Fruit fly (Drosophila melanogaster) whole organism, prepupa: ENCODE measurements around the gene CG4213.

Experiments used
- CG11294 ChIP-seq: fragments of 200-800 bp; sonication (Bioruptor generic); IDR thresholded peaks from 2 replicates; pipeline ENCODE4 v1.3.6; 2022; ENCODE audit warnings: missing biosample characterization, missing genetic modification characterization
- CG11902 ChIP-seq: fragments of 200-800 bp; sonication (Bioruptor generic); optimal IDR thresholded peaks from 3 replicates; lab custom pipeline; 2016; ENCODE audit warnings: missing biosample characterization, missing genetic modification characterization
- CG15336 ChIP-seq: fragments of 200-800 bp; sonication (Bioruptor generic); IDR thresholded peaks from 2 replicates; pipeline ENCODE4 v1.3.6; 2022; ENCODE audit warnings: missing biosample characterization, missing genetic modification characterization
- CG1621 ChIP-seq: fragments of 200-800 bp; sonication (Bioruptor generic); optimal IDR thresholded peaks from 3 replicates; lab custom pipeline; 2018; ENCODE audit warnings: missing biosample characterization, mild to moderate bottlenecking, missing genetic modification characterization
- CG31627 ChIP-seq: fragments of 200-800 bp; sonication (Bioruptor generic); optimal IDR thresholded peaks from 3 replicates; lab custom pipeline; 2016; ENCODE audit warnings: missing biosample characterization, missing genetic modification characterization
- CG34406 ChIP-seq: fragments of 200-800 bp; sonication (Bioruptor generic); optimal IDR thresholded peaks from 3 replicates; lab custom pipeline; 2016; ENCODE audit warnings: missing biosample characterization, missing genetic modification characterization
- CG4318 ChIP-seq: fragments of 200-800 bp; sonication (Bioruptor generic); optimal IDR thresholded peaks from 3 replicates; lab custom pipeline; 2017; ENCODE audit warnings: missing biosample characterization, mild to moderate bottlenecking, missing genetic modification characterization
- CG6163 ChIP-seq: fragments of 200-800 bp; sonication (Bioruptor generic); IDR thresholded peaks from 3 replicates; pipeline ENCODE4 v1.3.6; 2022; ENCODE audit warnings: missing biosample characterization, missing genetic modification characterization
- CG6792 ChIP-seq: fragments of 200-800 bp; sonication (Bioruptor generic); optimal IDR thresholded peaks from 3 replicates; lab custom pipeline; 2016; ENCODE audit warnings: missing biosample characterization, missing genetic modification characterization
- CG6808 ChIP-seq: fragments of 200-800 bp; sonication (Bioruptor generic); optimal IDR thresholded peaks from 3 replicates; lab custom pipeline; 2017; ENCODE audit warnings: missing biosample characterization, missing genetic modification characterization, mild to moderate bottlenecking, moderate library complexity, missing genetic modification reagents
- CG6854 ChIP-seq: fragments of 200-800 bp; sonication (Bioruptor generic); optimal IDR thresholded peaks from 2 replicates; lab custom pipeline; 2017; ENCODE audit warnings: missing biosample characterization, mild to moderate bottlenecking, missing genetic modification characterization
- CG7368 ChIP-seq: fragments of 200-800 bp; sonication (Bioruptor generic); optimal IDR thresholded peaks from 3 replicates; lab custom pipeline; 2016; ENCODE audit warnings: missing biosample characterization, missing genetic modification characterization
- CG8632 ChIP-seq: fragments of 200-800 bp; sonication (Bioruptor generic); optimal IDR thresholded peaks from 3 replicates; lab custom pipeline; 2016; ENCODE audit warnings: missing biosample characterization, missing genetic modification characterization
- Eip78C ChIP-seq: fragments of 200-800 bp; sonication (Bioruptor generic); peaks from one replicate; lab custom pipeline; 2016; ENCODE audit warnings: missing biosample characterization, missing genetic modification characterization
- Eip93F ChIP-seq: fragments of 200-800 bp; sonication (Bioruptor generic); optimal IDR thresholded peaks from 2 replicates; lab custom pipeline; 2016; ENCODE audit warnings: missing biosample characterization, mild to moderate bottlenecking, missing genetic modification characterization
- Ets21C ChIP-seq: fragments of 200-800 bp; sonication (Bioruptor generic); optimal IDR thresholded peaks from 3 replicates; lab custom pipeline; 2016; ENCODE audit warnings: missing biosample characterization, missing genetic modification characterization
- Ets96B ChIP-seq: fragments of 200-800 bp; optimal IDR thresholded peaks from 2 replicates; lab custom pipeline; 2019; ENCODE audit warnings: missing biosample characterization, mild to moderate bottlenecking, missing genetic modification characterization, moderate library complexity
- Gug ChIP-seq: fragments of 200-800 bp; sonication (Bioruptor generic); IDR thresholded peaks from 2 replicates; pipeline ENCODE4 v1.3.6; 2022; ENCODE audit warnings: missing biosample characterization, missing genetic modification characterization
- Hr39 ChIP-seq: fragments of 200-800 bp; sonication (Bioruptor generic); optimal IDR thresholded peaks from 2 replicates; lab custom pipeline; 2016; ENCODE audit warnings: missing biosample characterization, missing genetic modification characterization
- Lpt ChIP-seq: fragments of 200-800 bp; sonication (Bioruptor generic); optimal IDR thresholded peaks from 3 replicates; lab custom pipeline; 2016; ENCODE audit warnings: missing biosample characterization, missing genetic modification characterization
- OdsH ChIP-seq: fragments of 200-800 bp; sonication (Bioruptor generic); optimal IDR thresholded peaks from 3 replicates; lab custom pipeline; 2016; ENCODE audit warnings: missing biosample characterization, missing genetic modification characterization
- Smox ChIP-seq: fragments of 200-800 bp; sonication (Bioruptor generic); optimal IDR thresholded peaks from 3 replicates; lab custom pipeline; 2016; ENCODE audit warnings: missing biosample characterization, missing genetic modification characterization
- Sox102F ChIP-seq: fragments of 200-800 bp; sonication (Bioruptor generic); optimal IDR thresholded peaks from 2 replicates; lab custom pipeline; 2016; ENCODE audit warnings: missing biosample characterization, mild to moderate bottlenecking, missing genetic modification characterization
- Sox14 ChIP-seq: fragments of 200-800 bp; sonication (Bioruptor generic); optimal IDR thresholded peaks from 3 replicates; lab custom pipeline; 2016; ENCODE audit warnings: missing biosample characterization, missing genetic modification characterization
- Sox15 ChIP-seq: fragments of 200-800 bp; sonication (Bioruptor generic); optimal IDR thresholded peaks from 3 replicates; lab custom pipeline; 2016; ENCODE audit warnings: missing biosample characterization, missing genetic modification characterization
- cyc ChIP-seq: fragments of 200-800 bp; sonication (Bioruptor generic); optimal IDR thresholded peaks from 3 replicates; lab custom pipeline; 2016; ENCODE audit warnings: missing biosample characterization, missing genetic modification characterization
- dac ChIP-seq: fragments of 200-800 bp; sonication (Bioruptor generic); optimal IDR thresholded peaks from 2 replicates; lab custom pipeline; 2017; ENCODE audit warnings: missing biosample characterization, mild to moderate bottlenecking, missing genetic modification characterization
- eg ChIP-seq: fragments of 200-800 bp; sonication (Bioruptor generic); IDR thresholded peaks from 3 replicates; pipeline ENCODE4 v1.3.6; 2022; ENCODE audit warnings: missing biosample characterization, missing genetic modification characterization
- fd59A ChIP-seq: fragments of 200-800 bp; sonication (Bioruptor generic); optimal IDR thresholded peaks from 2 replicates; lab custom pipeline; 2017; ENCODE audit warnings: missing biosample characterization, mild to moderate bottlenecking, missing genetic modification characterization, missing genetic modification reagents
- fkh ChIP-seq: fragments of 200-800 bp; sonication (Bioruptor generic); optimal IDR thresholded peaks from 3 replicates; lab custom pipeline; 2017; ENCODE audit warnings: missing biosample characterization, mild to moderate bottlenecking, missing genetic modification characterization, moderate library complexity
- lz ChIP-seq: fragments of 200-800 bp; sonication (Bioruptor generic); optimal IDR thresholded peaks from 3 replicates; lab custom pipeline; 2016; ENCODE audit warnings: missing biosample characterization, missing genetic modification characterization
- net ChIP-seq: fragments of 200-800 bp; sonication (Bioruptor generic); optimal IDR thresholded peaks from 3 replicates; lab custom pipeline; 2016; ENCODE audit warnings: missing biosample characterization, missing genetic modification characterization
- pdm3 ChIP-seq: fragments of 200-800 bp; sonication (Bioruptor generic); optimal IDR thresholded peaks from 3 replicates; lab custom pipeline; 2016; ENCODE audit warnings: missing biosample characterization, missing genetic modification characterization
- svp ChIP-seq: fragments of 200-800 bp; sonication (Bioruptor generic); peaks from one replicate; lab custom pipeline; 2016; ENCODE audit warnings: missing biosample characterization, missing genetic modification characterization
- topi ChIP-seq: fragments of 200-800 bp; sonication (Bioruptor generic); optimal IDR thresholded peaks from 3 replicates; lab custom pipeline; 2016; ENCODE audit warnings: missing biosample characterization, missing genetic modification characterization
- vri ChIP-seq: fragments of 200-800 bp; sonication (Bioruptor generic); optimal IDR thresholded peaks from 3 replicates; lab custom pipeline; 2016; ENCODE audit warnings: missing biosample characterization, mild to moderate bottlenecking, missing genetic modification characterization

Gene CG4213

DNA sequence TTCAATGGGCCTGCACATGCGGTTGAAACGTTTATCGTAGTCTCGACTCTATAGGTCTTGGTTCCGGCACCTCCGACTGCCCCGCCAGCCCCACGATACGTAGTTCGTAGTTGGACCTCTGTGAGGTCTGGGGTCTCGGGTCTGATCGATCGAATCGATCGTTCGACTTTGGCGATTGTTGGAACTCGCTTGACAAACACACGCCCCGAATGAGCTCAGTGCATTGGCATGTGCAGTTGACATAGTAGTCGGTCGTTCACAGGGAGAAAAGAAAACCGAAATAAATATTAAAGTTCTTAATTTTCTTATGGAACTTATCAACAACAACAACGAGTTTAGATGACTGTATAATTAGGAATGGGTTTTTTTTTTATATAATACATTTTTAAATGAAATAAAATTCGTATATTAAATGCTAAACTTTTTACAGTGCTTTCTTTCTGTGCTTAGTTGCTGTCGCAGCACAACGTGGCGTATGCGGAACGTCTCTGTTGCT is 33.4 kb upstream of the CG4213 start (continued):
- TF ChIP-seq Eip93F (GFP tag; lab: Kevin White, UChicago) (no peak), CG8632 (peak; percentile 34), fkh (GFP tag; lab: Kevin White, UChicago) (no peak), Hr39 (GFP tag; lab: Kevin White, UChicago) (no peak), Ets21C (GFP tag; lab: Kevin White, UChicago) (no peak), Smox (no peak), CG34406 (GFP tag; lab: Kevin White, UChicago) (peak; percentile 46), CG6808 (GFP tag; lab: Kevin White, UChicago) (peak; percentile 37), vri (no peak), CG4318 (GFP tag; lab: Kevin White, UChicago) (peak; percentile 46), CG11294 (GFP tag; lab: Robert Waterston, UW) (peak; percentile 35), cyc (GFP tag; lab: Kevin White, UChicago) (no peak), fd59A (GFP tag; lab: Kevin White, UChicago) (no peak), CG6163 (GFP tag; lab: Robert Waterston, UW) (peak; percentile 86), CG6854 (GFP tag; lab: Kevin White, UChicago) (no peak), dac (GFP tag; lab: Kevin White, UChicago) (peak; percentile 24), CG11902 (GFP tag; lab: Kevin White, UChicago) (no peak), net (GFP tag; lab: Kevin White, UChicago) (peak; percentile 39), Lpt (GFP tag; lab: Kevin White, UChicago) (peak; percentile 56), Sox102F (GFP tag; lab: Kevin White, UChicago) (peak; percentile 1), CG6792 (peak; percentile 41), Gug (GFP tag; lab: Robert Waterston, UW) (peak; percentile 73), eg (peak; percentile 87), Sox15 (GFP tag; lab: Kevin White, UChicago) (no peak)

DNA sequence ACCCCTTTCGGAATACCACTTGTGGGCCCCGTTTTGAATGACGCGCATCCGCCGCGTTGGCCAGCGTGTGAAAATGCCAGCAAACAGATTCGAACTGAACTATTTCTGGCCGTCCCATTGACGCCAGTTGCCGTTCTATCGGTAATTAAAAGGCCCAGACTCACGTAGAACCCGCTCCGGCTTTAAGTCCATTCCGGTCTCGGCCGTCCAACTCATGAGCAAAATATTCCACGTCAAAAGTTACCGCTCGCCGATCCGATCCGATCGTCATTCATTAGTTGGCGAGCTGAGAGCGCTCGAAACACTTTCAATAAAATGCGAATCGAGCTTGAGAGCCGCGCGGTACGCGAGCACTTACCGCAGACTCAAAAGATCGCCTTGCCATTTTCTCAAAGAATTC is 32.4 kb upstream of the CG4213 start:
- TF ChIP-seq CG7368 (GFP tag; lab: Kevin White, UChicago) (no peak), lz (GFP tag; lab: Kevin White, UChicago) (no peak), pdm3 (no peak), Ets96B (tag; lab: Kevin White, UChicago) (no peak), dac (GFP tag; lab: Kevin White, UChicago) (no peak), Sox14 (GFP tag; lab: Kevin White, UChicago) (no peak), vri (no peak), Eip78C (GFP tag; lab: Kevin White, UChicago) (no peak), Ets21C (GFP tag; lab: Kevin White, UChicago) (no peak), CG15336 (GFP tag; lab: Robert Waterston, UW) (no peak), topi (GFP tag; lab: Kevin White, UChicago) (no peak), Sox102F (GFP tag; lab: Kevin White, UChicago) (no peak), fkh (GFP tag; lab: Kevin White, UChicago) (no peak), CG8632 (no peak), Hr39 (GFP tag; lab: Kevin White, UChicago) (no peak), OdsH (GFP tag; lab: Kevin White, UChicago) (no peak), CG31627 (GFP tag; lab: Kevin White, UChicago) (no peak)
- TF ChIP-seq, all 60 proteins: peak for 0

DNA sequence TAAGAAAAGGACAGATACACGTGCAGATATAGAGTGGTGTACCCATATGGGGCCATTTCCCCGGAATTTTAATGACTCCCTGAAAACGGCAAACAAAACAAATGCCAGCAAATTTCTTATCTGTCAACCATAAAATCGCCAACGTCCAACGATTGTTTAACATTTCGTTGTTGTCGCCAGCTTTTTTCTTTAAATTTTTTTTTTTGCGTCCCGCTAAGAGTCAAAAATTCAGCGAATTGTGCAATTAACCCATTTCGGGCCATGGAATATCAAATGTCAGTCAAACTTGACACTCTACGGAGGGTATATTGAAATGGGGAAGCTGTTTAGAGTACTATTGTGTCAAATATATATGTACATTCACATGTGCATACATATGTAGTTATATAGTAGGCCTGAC is 30.1 kb upstream of the CG4213 start:
- TF ChIP-seq svp (peak; percentile 64), Eip78C (GFP tag; lab: Kevin White, UChicago) (peak; percentile 3), vri (peak; percentile 48), dac (GFP tag; lab: Kevin White, UChicago) (no peak)

DNA sequence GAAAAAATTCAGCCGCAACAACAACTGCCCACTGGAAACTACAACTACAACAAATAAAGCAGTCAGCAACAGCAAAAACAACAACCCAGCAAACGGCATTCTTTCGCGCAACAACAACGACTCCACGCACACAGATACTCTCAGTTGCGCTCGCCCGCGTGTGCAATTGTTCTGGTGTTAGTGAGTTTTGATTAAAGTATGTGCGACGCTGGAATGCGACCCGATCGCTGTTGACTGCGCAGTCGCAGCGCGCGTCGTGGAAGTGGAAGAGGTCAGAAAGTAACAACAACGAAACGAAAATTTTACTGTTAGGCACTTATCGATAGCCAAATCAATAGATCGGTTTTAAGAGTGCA is 29.6 kb upstream of the CG4213 start:
- TF ChIP-seq svp, result peak; percentile 73
- TF ChIP-seq CG1621 (tag; lab: Kevin White, UChicago), result no peak
